Fruit fly (Drosophila melanogaster): ENCODE results near the gene GstT3.
A peak's percentile ranks its signal among the peaks of the same experiment; 100 is the strongest.

The GstT3 gene

DNA sequence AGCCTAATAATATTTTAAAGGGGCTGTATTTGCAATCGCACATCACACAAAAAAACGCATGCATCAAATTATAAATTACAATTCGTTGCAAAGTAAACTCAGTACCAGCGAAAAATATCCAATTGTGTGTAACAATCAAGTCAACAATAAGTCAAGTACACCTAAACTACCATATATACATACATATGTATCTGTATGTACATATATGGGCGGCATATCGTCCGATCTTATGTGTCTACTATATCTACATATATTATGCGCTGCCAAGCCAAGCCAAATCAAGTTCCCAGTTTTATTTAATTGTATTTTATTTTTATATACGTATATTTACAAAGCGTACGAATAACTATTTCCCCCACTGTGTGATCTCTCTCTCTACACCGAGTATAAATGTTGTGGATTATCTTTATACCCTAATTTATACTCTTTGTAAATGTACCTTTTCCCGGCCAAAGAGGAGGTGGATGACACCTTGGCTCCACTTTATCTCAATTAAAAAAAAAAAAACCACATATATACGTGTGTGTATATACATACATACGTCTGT, 800 bp upstream of the GstT3 start:
- TF ChIP-seq CG3065 (GFP tag; optimal IDR thresholded peaks at IDR 0.05) = no peak
- TF ChIP-seq run (tag; optimal IDR thresholded peaks at IDR 0.05) = no peak
- no peak for TF ChIP-seq CG8359 (GFP tag; optimal IDR thresholded peaks at IDR 0.05; ENCODE audit: borderline replicate concordance)
- no peak for TF ChIP-seq exex (tag; optimal IDR thresholded peaks at IDR 0.05)
- TF ChIP-seq row (GFP tag; IDR thresholded peaks at IDR 0.05) = peak; percentile 22; the same call in 1 of the 3 replicates
- TF ChIP-seq CG15479 (GFP tag; optimal IDR thresholded peaks at IDR 0.05) = no peak
- TF ChIP-seq lab (GFP tag; optimal IDR thresholded peaks at IDR 0.05) = no peak
- TF ChIP-seq sob (GFP tag; IDR thresholded peaks at IDR 0.05) = 0 out of 2 replicates have a peak, but pooled peaks have one; percentile 7
- peak; percentile 61 for TF ChIP-seq D19A (tag; optimal IDR thresholded peaks at IDR 0.05)
- TF ChIP-seq dmrt99B (tag; optimal IDR thresholded peaks at IDR 0.05) = peak; percentile 2
- TF ChIP-seq CG7745 (tag; optimal IDR thresholded peaks at IDR 0.05) = no peak
- TF ChIP-seq CG4424 (GFP tag; optimal IDR thresholded peaks at IDR 0.05) = peak; percentile 3
- peak; percentile 12 for TF ChIP-seq tap (tag; optimal IDR thresholded peaks at IDR 0.05)
- no peak for TF ChIP-seq Vsx1 (GFP tag; optimal IDR thresholded peaks at IDR 0.05)
- TF ChIP-seq sens (GFP tag) = peak; percentile 38
- peak; percentile 30 for TF ChIP-seq CG13296 (GFP tag; optimal IDR thresholded peaks at IDR 0.05)
- TF ChIP-seq Ptx1 (GFP tag; IDR thresholded peaks at IDR 0.05) = 0 out of 2 replicates have a peak, but pooled peaks have one; percentile 37
- TF ChIP-seq cas (GFP tag; IDR thresholded peaks at IDR 0.05) = no peak
- TF ChIP-seq CG8388 (GFP tag; optimal IDR thresholded peaks at IDR 0.05) = peak; percentile 76

DNA sequence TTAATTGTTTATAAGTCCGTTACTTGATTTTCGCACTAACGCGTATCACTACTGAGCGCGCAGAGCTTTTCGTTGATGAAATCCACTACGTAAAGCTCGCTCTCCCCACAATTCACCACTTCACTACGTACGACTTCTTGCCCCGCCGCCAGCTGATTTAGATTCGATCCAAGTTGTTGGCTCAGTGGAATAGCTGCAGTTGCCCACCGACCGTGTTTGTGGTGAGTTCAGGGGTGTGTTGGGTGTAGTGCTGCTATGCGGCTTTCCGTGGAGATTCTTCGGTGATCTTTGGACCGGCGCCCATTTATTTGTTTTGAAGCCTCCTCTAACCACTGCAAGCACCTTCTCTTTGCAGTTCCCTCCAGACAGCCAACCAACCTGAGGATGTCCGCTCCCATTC, 937 bp downstream of the GstT3 start:
- no peak for TF ChIP-seq grau (tag; optimal IDR thresholded peaks at IDR 0.05)
- no peak for TF ChIP-seq Lhr (GFP tag; optimal IDR thresholded peaks at IDR 0.05)
- TF ChIP-seq CG10959 (GFP tag; IDR thresholded peaks at IDR 0.05) = no peak
- no peak for TF ChIP-seq hth (optimal IDR thresholded peaks at IDR 0.05)
- TF ChIP-seq hb (GFP tag; IDR thresholded peaks at IDR 0.05; ENCODE audit: partially characterized antibody) = no peak
- peak in 1 of 2 experiments; percentile 13 for TF ChIP-seq Trl (optimal IDR thresholded peaks at IDR 0.05)
- no peak for TF ChIP-seq Trl (GFP tag; optimal IDR thresholded peaks at IDR 0.05)
- TF ChIP-seq CG34376 (GFP tag; optimal IDR thresholded peaks at IDR 0.05) = peak; percentile 40
- TF ChIP-seq CG32772 (GFP tag; IDR thresholded peaks at IDR 0.05) = no peak
- peak; percentile 70 for TF ChIP-seq Med (GFP tag)
- TF ChIP-seq CG17186 (GFP tag; optimal IDR thresholded peaks at IDR 0.05) = no peak
- peak in 1 of 2 experiments; percentile 48 for TF ChIP-seq crp (GFP tag; optimal IDR thresholded peaks at IDR 0.05)
- TF ChIP-seq D19B (GFP tag; optimal IDR thresholded peaks at IDR 0.05) = no peak
- no peak for TF ChIP-seq CG1233 (GFP tag; optimal IDR thresholded peaks at IDR 0.05)
- TF ChIP-seq HLHmδ (GFP tag; optimal IDR thresholded peaks at IDR 0.05) = no peak
- TF ChIP-seq CG10462 (GFP tag; optimal IDR thresholded peaks at IDR 0.05) = no peak
- no peak for TF ChIP-seq yki (optimal IDR thresholded peaks at IDR 0.05)
- peak; percentile 31 for TF ChIP-seq gfzf (GFP tag; optimal IDR thresholded peaks at IDR 0.05)
- peak; percentile 23; the same call in 1 of the 2 replicates for TF ChIP-seq CG13287 (GFP tag; IDR thresholded peaks at IDR 0.05; ENCODE audit: partially characterized antibody)
- TF ChIP-seq jigr1 (GFP tag; IDR thresholded peaks at IDR 0.05) = no peak
- no peak for TF ChIP-seq GATAe (GFP tag; conservative IDR thresholded peaks at IDR 0.05)
- no peak; the same call in 1 of the 2 replicates for TF ChIP-seq CG32532 (GFP tag; IDR thresholded peaks at IDR 0.05)
- TF ChIP-seq bbx (GFP tag; IDR thresholded peaks at IDR 0.05; ENCODE audit: partially characterized antibody) = 0 out of 2 replicates have a peak, but pooled peaks have one; percentile 34
- no peak for TF ChIP-seq vnd (GFP tag; IDR thresholded peaks at IDR 0.05; ENCODE audit: partially characterized antibody)
- no peak for TF ChIP-seq CG8388 (GFP tag; optimal IDR thresholded peaks at IDR 0.05)
- no peak for TF ChIP-seq al (GFP tag; IDR thresholded peaks at IDR 0.05)
- peak; percentile 88 for TF ChIP-seq nom (GFP tag; optimal IDR thresholded peaks at IDR 0.05)
- no peak for TF ChIP-seq CG12071 (GFP tag; optimal IDR thresholded peaks at IDR 0.05)
- no peak for TF ChIP-seq CG30403 (GFP tag; optimal IDR thresholded peaks at IDR 0.05)
- no peak for TF ChIP-seq sim (GFP tag; IDR thresholded peaks at IDR 0.05)
- peak; percentile 71 for TF ChIP-seq Drgx (GFP tag; IDR thresholded peaks at IDR 0.05)
- peak; percentile 17 for TF ChIP-seq Myb (GFP tag; optimal IDR thresholded peaks at IDR 0.05)

Measured in whole organism, embryonic.